Worm (Caenorhabditis elegans): ENCODE data around the gene Y42A5A.1.

- no peak for TF ChIP-seq cog-1 (tag; optimal IDR thresholded peaks at IDR 0.05)
- TF ChIP-seq flt-1 (GFP tag; IDR thresholded peaks at IDR 0.05) = no peak
- no peak for TF ChIP-seq tab-1 (GFP tag; IDR thresholded peaks at IDR 0.05)
- TF ChIP-seq klf-2 (GFP tag; conservative IDR thresholded peaks at IDR 0.05) = no peak
- no peak for TF ChIP-seq T22C8.4 (GFP tag; IDR thresholded peaks at IDR 0.05)
- no peak for TF ChIP-seq ztf-29 (GFP tag; IDR thresholded peaks at IDR 0.05)
Observed at ce11 chrV:11146958-11147779, 59.4 kb downstream of the Y42A5A.1 start, which contains the start of the genes T19C4.24 and nlp-33.
